Worm (Caenorhabditis elegans) whole organism, L1 larva: ENCODE results near the gene F42A6.2.
"Not testable (repeated sequence)": the region's sequence is repeated elsewhere in the genome, so short reads cannot be mapped to it uniquely, and the experiment has no call there.

Experiments
- C04F5.9 ChIP-seq: sonication (generic microtip); optimal IDR thresholded peaks from 2 replicates; lab custom pipeline; 2016; ENCODE audit warnings: missing genetic modification characterization, missing compliant biosample characterization
- F16B12.6 ChIP-seq: fragments of 150-350 bp; optimal IDR thresholded peaks from 2 replicates; lab custom pipeline; 2014; ENCODE audit warnings: missing biosample characterization, missing genetic modification characterization
- aha-1 ChIP-seq: fragments of 150-350 bp; optimal IDR thresholded peaks from 2 replicates; lab custom pipeline; 2014; ENCODE audit warnings: missing biosample characterization, missing genetic modification characterization
- ceh-8 ChIP-seq: fragments of 200-800 bp; sonication (Bioruptor generic); optimal IDR thresholded peaks from 2 replicates; lab custom pipeline; 2018; ENCODE audit warnings: mild to moderate bottlenecking, missing genetic modification characterization, moderate library complexity, missing compliant biosample characterization
- ceh-88 ChIP-seq: fragments of 200-800 bp; sonication (Bioruptor generic); IDR thresholded peaks from 2 replicates; pipeline ENCODE4 v1.3.6; 2022; ENCODE audit warnings: missing genetic modification characterization, missing compliant biosample characterization
- dpl-1 ChIP-seq, 3 experiments: fragments of 150-350 bp in 2 of 3; sonication (generic microtip) in 1 of 3; optimal IDR thresholded peaks; 2 replicates each; lab custom pipeline; 2014 to 2017; ENCODE audit warnings: missing biosample characterization in 3 of 3, missing genetic modification characterization in 3 of 3, missing genetic modification reagents in 3 of 3
- dsc-1 ChIP-seq: sonication (generic microtip); optimal IDR thresholded peaks from 2 replicates; lab custom pipeline; 2016; ENCODE audit warnings: mild to moderate bottlenecking, missing genetic modification characterization, missing compliant biosample characterization
- efl-1 ChIP-seq, 4 experiments: fragments of 150-350 bp; optimal IDR thresholded peaks in 3 of 4; peaks in 1 of 4; 1 replicate in 1 of 4; 2 replicates in 3 of 4; lab custom pipeline; 2014; ENCODE audit warnings: missing biosample characterization in 2 of 4, missing genetic modification characterization in 2 of 4, missing genetic modification reagents in 2 of 4
- efl-3 ChIP-seq: fragments of 200-800 bp; sonication (Bioruptor generic); optimal IDR thresholded peaks from 2 replicates; lab custom pipeline; 2018; ENCODE audit warnings: mild to moderate bottlenecking, missing genetic modification characterization, missing compliant biosample characterization
- egl-13 ChIP-seq: sonication (generic microtip); optimal IDR thresholded peaks from 2 replicates; lab custom pipeline; 2016; ENCODE audit warnings: missing genotype, missing genetic modification reagents, missing genetic modification characterization, missing compliant biosample characterization
- elt-3 ChIP-seq, 6 experiments: fragments of 150-350 bp in 1 of 6; sonication (generic microtip); optimal IDR thresholded peaks; 2 replicates each; lab custom pipeline; 2017 to 2018; ENCODE audit warnings: missing biosample characterization in 6 of 6, missing genetic modification characterization in 6 of 6, inconsistent platforms in 1 of 6
- fkh-8 ChIP-seq: sonication (generic microtip); optimal IDR thresholded peaks from 2 replicates; lab custom pipeline; 2016; ENCODE audit warnings: mild to moderate bottlenecking, missing genetic modification characterization, missing compliant biosample characterization
- grh-1 ChIP-seq: fragments of 200-800 bp; sonication (Bioruptor generic); IDR thresholded peaks from 2 replicates; pipeline ENCODE4 v1.3.6; 2022; ENCODE audit warnings: missing genetic modification reagents, missing genetic modification characterization, missing compliant biosample characterization
- irx-1 ChIP-seq: sonication (generic microtip); optimal IDR thresholded peaks from 2 replicates; lab custom pipeline; 2016; ENCODE audit warnings: missing genetic modification characterization, missing compliant biosample characterization
- isw-1 ChIP-seq: fragments of 200-800 bp; sonication (Bioruptor generic); IDR thresholded peaks from 2 replicates; pipeline ENCODE4 v1.3.6; 2022; ENCODE audit warnings: missing genetic modification characterization, missing compliant biosample characterization
- lin-13 ChIP-seq: fragments of 150-350 bp; optimal IDR thresholded peaks from 2 replicates; lab custom pipeline; 2014; ENCODE audit warnings: missing biosample characterization, missing genetic modification reagents, missing genetic modification characterization
- lin-14 ChIP-seq: fragments of 200-800 bp; sonication (Bioruptor generic); optimal IDR thresholded peaks from 2 replicates; lab custom pipeline; 2018; ENCODE audit warnings: mild to moderate bottlenecking, missing genetic modification characterization, moderate library complexity, missing compliant biosample characterization
- lin-15B ChIP-seq: fragments of 150-350 bp; sonication (generic microtip); optimal IDR thresholded peaks from 3 replicates; lab custom pipeline; 2014; ENCODE audit warnings: missing biosample characterization, missing genetic modification characterization
- lin-35 ChIP-seq, 2 experiments: fragments of 150-350 bp; optimal IDR thresholded peaks; 2 replicates each; lab custom pipeline; 2014; ENCODE audit warnings: missing biosample characterization in 2 of 2, missing genetic modification characterization in 2 of 2, missing genetic modification reagents in 2 of 2
- lir-3 ChIP-seq: sonication (generic microtip); optimal IDR thresholded peaks from 2 replicates; lab custom pipeline; 2016; ENCODE audit warnings: mild to moderate bottlenecking, missing genetic modification characterization, moderate library complexity, missing compliant biosample characterization; ENCODE audit not compliant: poor library complexity
- lsy-2 ChIP-seq, 2 experiments: fragments of 150-350 bp; optimal IDR thresholded peaks; 2 replicates each; lab custom pipeline; 2014; ENCODE audit warnings: missing biosample characterization in 2 of 2, missing genetic modification characterization in 2 of 2
- mab-9 ChIP-seq: fragments of 200-800 bp; sonication (Bioruptor generic); IDR thresholded peaks from 2 replicates; pipeline ENCODE4 v1.3.6; 2022; ENCODE audit warnings: missing genetic modification reagents, missing genetic modification characterization, missing compliant biosample characterization
- mdl-1 ChIP-seq, 2 experiments: fragments of 150-350 bp; optimal IDR thresholded peaks; 2 replicates each; lab custom pipeline; 2014 to 2017; ENCODE audit warnings: missing biosample characterization in 2 of 2, missing genetic modification characterization in 2 of 2, inconsistent platforms in 1 of 2
- nhr-19 ChIP-seq: fragments of 200-800 bp; sonication (Bioruptor generic); conservative IDR thresholded peaks from 2 replicates; pipeline ENCODE4 v1.3.6; 2022; ENCODE audit warnings: missing genetic modification characterization, missing compliant biosample characterization
- nhr-20 ChIP-seq: sonication (generic microtip); optimal IDR thresholded peaks from 2 replicates; lab custom pipeline; 2016; ENCODE audit warnings: mild to moderate bottlenecking, missing genetic modification characterization, missing compliant biosample characterization
- nhr-47 ChIP-seq: sonication (generic microtip); optimal IDR thresholded peaks from 2 replicates; lab custom pipeline; 2016; ENCODE audit warnings: mild to moderate bottlenecking, missing genetic modification characterization, moderate library complexity, missing compliant biosample characterization
- nhr-71 ChIP-seq: sonication (generic microtip); optimal IDR thresholded peaks from 2 replicates; lab custom pipeline; 2016; ENCODE audit warnings: mild to moderate bottlenecking, missing genetic modification characterization, moderate library complexity, missing compliant biosample characterization
- nhr-85 ChIP-seq: sonication (generic microtip); peaks from one replicate; lab custom pipeline; 2016; ENCODE audit warnings: missing genetic modification characterization, inconsistent platforms, missing compliant biosample characterization
- nhr-90 ChIP-seq: sonication (generic microtip); optimal IDR thresholded peaks from 2 replicates; lab custom pipeline; 2016; ENCODE audit warnings: mild to moderate bottlenecking, missing genetic modification characterization, missing compliant biosample characterization; ENCODE audit not compliant: poor library complexity
- pax-3 ChIP-seq: fragments of 200-800 bp; sonication (Bioruptor generic); optimal IDR thresholded peaks from 2 replicates; lab custom pipeline; 2018; ENCODE audit warnings: mild to moderate bottlenecking, missing genetic modification characterization, moderate library complexity, missing compliant biosample characterization
- rnt-1 ChIP-seq: sonication (generic microtip); optimal IDR thresholded peaks from 2 replicates; lab custom pipeline; 2016; ENCODE audit warnings: mild to moderate bottlenecking, missing genetic modification characterization, moderate library complexity, missing compliant biosample characterization
- snu-23 ChIP-seq: sonication (generic microtip); optimal IDR thresholded peaks from 2 replicates; lab custom pipeline; 2016; ENCODE audit warnings: missing genetic modification characterization, missing compliant biosample characterization
- swsn-7 ChIP-seq: sonication (generic microtip); optimal IDR thresholded peaks from 2 replicates; lab custom pipeline; 2016; ENCODE audit warnings: missing genetic modification characterization, missing compliant biosample characterization
- tbx-2 ChIP-seq: sonication (generic microtip); optimal IDR thresholded peaks from 2 replicates; lab custom pipeline; 2016; ENCODE audit warnings: missing genetic modification characterization, missing compliant biosample characterization
- unc-86 ChIP-seq: sonication (generic microtip); optimal IDR thresholded peaks from 2 replicates; lab custom pipeline; 2016; ENCODE audit warnings: missing genetic modification characterization, missing compliant biosample characterization
- unc-98 ChIP-seq: fragments of 200-800 bp; sonication (Bioruptor generic); IDR thresholded peaks from 2 replicates; pipeline ENCODE4 v1.3.6; 2022; ENCODE audit warnings: missing genetic modification characterization, missing compliant biosample characterization
- xbp-1 ChIP-seq: sonication (generic microtip); optimal IDR thresholded peaks from 2 replicates; lab custom pipeline; 2016; ENCODE audit warnings: missing genetic modification characterization, missing compliant biosample characterization
- zip-4 ChIP-seq: fragments of 200-800 bp; sonication (Bioruptor generic); optimal IDR thresholded peaks from 2 replicates; lab custom pipeline; 2018; ENCODE audit warnings: mild to moderate bottlenecking, missing genetic modification characterization, moderate library complexity, missing compliant biosample characterization
- ztf-11 ChIP-seq, 2 experiments: sonication (generic microtip); optimal IDR thresholded peaks; 2 replicates each; lab custom pipeline; 2016 to 2017; ENCODE audit warnings: missing genetic modification characterization in 2 of 2, missing biosample characterization in 1 of 2, missing compliant biosample characterization in 1 of 2

The F42A6.2 gene

DNA sequence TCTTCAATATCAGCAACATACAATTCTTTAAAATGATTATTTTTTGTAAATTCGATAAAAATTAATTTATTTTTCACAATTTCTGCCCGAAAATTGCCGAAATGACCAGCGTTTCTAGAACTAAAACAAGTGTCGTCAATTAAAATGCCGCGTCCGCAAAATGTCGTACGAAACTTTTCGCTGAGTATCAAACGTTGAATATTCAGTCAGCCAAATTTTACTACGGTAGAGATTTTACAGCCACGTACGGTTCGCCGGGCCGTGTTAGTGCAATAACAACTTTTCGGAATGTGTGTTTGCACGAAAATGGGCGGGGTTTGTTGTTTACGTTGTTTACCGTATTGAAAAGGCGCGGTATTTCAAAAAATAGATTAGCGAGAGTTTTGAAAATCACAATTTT is 28.0 kb upstream of the F42A6.2 start:
- peak; percentile 63 for TF ChIP-seq xbp-1 (tag; lab: Kevin White, UChicago)
- peak; percentile 58 for TF ChIP-seq lir-3 (tag; lab: Kevin White, UChicago)
- peak; percentile 66 for TF ChIP-seq tbx-2 (tag; lab: Kevin White, UChicago)
- TF ChIP-seq ceh-88 (GFP tag; lab: Robert Waterston, UW): peak; percentile 91
- TF ChIP-seq lin-13 (GFP tag; lab: Kevin White, UChicago): peak; percentile 3
- peak in 1 of 2 experiments; percentile 1 for TF ChIP-seq ztf-11 (tag; optimal IDR thresholded peaks at IDR 0.05; lab: Kevin White, UChicago)
- peak; percentile 59 for TF ChIP-seq C04F5.9 (tag; lab: Kevin White, UChicago)
- TF ChIP-seq F16B12.6 (tag; lab: Kevin White, UChicago): peak; percentile 70
- TF ChIP-seq ceh-8 (GFP tag; lab: Kevin White, UChicago): peak; percentile 34
- peak; percentile 28 for TF ChIP-seq zip-4
- TF ChIP-seq nhr-20 (tag; lab: Kevin White, UChicago): peak; percentile 66
- TF ChIP-seq isw-1 (GFP tag; lab: Robert Waterston, UW): peak; percentile 88
- TF ChIP-seq unc-86 (tag; lab: Kevin White, UChicago): peak; percentile 33
- TF ChIP-seq snu-23 (GFP tag; lab: Kevin White, UChicago): peak; percentile 69
- TF ChIP-seq dpl-1 (GFP tag; optimal IDR thresholded peaks at IDR 0.05; lab: Kevin White, UChicago): peak; percentile 49 to 72 (median 63)
- TF ChIP-seq nhr-90: peak; percentile 78
- TF ChIP-seq egl-13 (tag; lab: Kevin White, UChicago): peak; percentile 10
- TF ChIP-seq dsc-1 (tag; lab: Kevin White, UChicago): peak; percentile 46
- TF ChIP-seq pax-3 (tag; lab: Kevin White, UChicago): peak; percentile 37
- peak; percentile 98 for TF ChIP-seq grh-1 (GFP tag; lab: Robert Waterston, UW)
- TF ChIP-seq nhr-71 (tag; lab: Kevin White, UChicago): peak; percentile 81
- TF ChIP-seq mab-9 (GFP tag; lab: Robert Waterston, UW): peak; percentile 92
- TF ChIP-seq nhr-47 (tag; lab: Kevin White, UChicago): peak; percentile 84
- TF ChIP-seq nhr-85: peak; percentile 91
- TF ChIP-seq nhr-19 (GFP tag; lab: Robert Waterston, UW): peak; percentile 97
- TF ChIP-seq mdl-1 (tag; optimal IDR thresholded peaks at IDR 0.05; lab: Kevin White, UChicago): peak in 1 of 2 experiments; percentile 7
- peak in 1 of 6 experiments; percentile 8 for TF ChIP-seq elt-3 (tag; optimal IDR thresholded peaks at IDR 0.05; lab: Kevin White, UChicago)
- peak; percentile 88 to 92 for TF ChIP-seq lsy-2 (tag; optimal IDR thresholded peaks at IDR 0.05; lab: Kevin White, UChicago)
- TF ChIP-seq lin-14 (GFP tag; lab: Kevin White, UChicago): peak; percentile 74
- peak; percentile 45; the same call in 1 of the 2 replicates for TF ChIP-seq unc-98 (GFP tag; lab: Robert Waterston, UW)
- peak; percentile 61 for TF ChIP-seq swsn-7 (tag; lab: Kevin White, UChicago)
- peak; percentile 41 for TF ChIP-seq lin-15B
- peak; percentile 55 for TF ChIP-seq rnt-1 (tag; lab: Kevin White, UChicago)
- peak; percentile 53 for TF ChIP-seq irx-1 (tag; lab: Kevin White, UChicago)
- TF ChIP-seq fkh-8 (tag; lab: Kevin White, UChicago): peak; percentile 23
- TF ChIP-seq efl-1 (optimal IDR thresholded peaks at IDR 0.05; lab: Kevin White, UChicago): peak; percentile 69 to 76
- TF ChIP-seq efl-1 (GFP tag; optimal IDR thresholded peaks at IDR 0.05 in 1 of 2; lab: Kevin White, UChicago): peak; percentile 56 to 97
- peak; percentile 1 to 70 for TF ChIP-seq lin-35 (GFP tag; optimal IDR thresholded peaks at IDR 0.05; lab: Kevin White, UChicago)

DNA sequence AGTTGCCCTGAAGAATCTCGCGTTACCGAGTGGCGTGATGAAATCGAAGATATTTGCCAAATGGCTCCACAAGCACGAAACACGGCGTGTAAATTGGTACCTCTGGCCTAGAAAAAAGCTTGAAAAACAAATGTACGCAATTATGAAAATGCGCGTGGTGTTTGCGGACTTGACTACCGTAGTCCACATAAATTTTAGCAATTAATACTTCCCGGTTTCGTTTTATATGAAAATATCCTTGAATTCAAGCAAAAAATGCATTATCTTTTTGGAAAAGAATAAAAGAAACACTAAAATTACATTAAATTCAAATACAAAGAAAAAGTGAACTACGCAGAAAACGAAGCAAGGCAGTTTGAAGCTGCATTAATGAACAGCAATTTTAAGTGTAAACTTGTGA is 27.2 kb upstream of the F42A6.2 start:
- peak in 1 of 2 experiments; percentile 56 for TF ChIP-seq lsy-2 (tag; optimal IDR thresholded peaks at IDR 0.05; lab: Kevin White, UChicago)

DNA sequence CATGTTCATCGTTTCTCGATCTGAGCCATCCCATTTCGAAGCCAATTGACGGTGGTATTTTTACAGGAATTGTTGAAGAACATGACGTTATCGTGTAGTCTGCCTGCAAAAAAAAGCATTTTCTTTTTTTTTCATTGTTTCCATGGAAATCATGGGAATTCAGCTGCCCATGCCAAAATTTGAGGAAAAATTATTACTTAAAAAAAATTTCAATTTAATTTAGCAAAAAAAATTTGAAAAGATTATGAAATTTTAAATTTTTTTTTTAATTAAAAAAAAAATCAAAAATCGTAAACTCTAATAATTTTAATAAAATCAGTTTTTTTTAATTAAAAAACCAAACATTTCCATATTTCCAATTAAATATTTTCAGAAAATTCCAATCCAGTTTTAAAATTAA is 9.5 kb upstream of the F42A6.2 start, which contains the start of gene F42A6.5:
Gene F42A6.5 (minus strand): TSS at position 101 of the 400 bp plus-strand sequence.
- not testable (repeated sequence) for TF ChIP-seq efl-3 (GFP tag; lab: Kevin White, UChicago); lin-14 (GFP tag; lab: Kevin White, UChicago); aha-1 (tag; lab: Kevin White, UChicago)
